Fruit fly (Drosophila melanogaster) whole organism, prepupa: ENCODE results near the gene spn-F.

ENCODE experiments used
- CG11294 ChIP-seq: fragments of 200-800 bp; sonication (Bioruptor generic); IDR thresholded peaks from 2 replicates; pipeline ENCODE4 v1.3.6; 2022; ENCODE audit warnings: missing biosample characterization, missing genetic modification characterization
- CG11762 ChIP-seq: fragments of 200-800 bp; sonication (Bioruptor generic); optimal IDR thresholded peaks from 3 replicates; lab custom pipeline; 2016; ENCODE audit warnings: missing biosample characterization, missing genetic modification characterization; ENCODE audit not compliant: insufficient read depth
- CG8319 ChIP-seq: fragments of 200-800 bp; sonication (Bioruptor generic); optimal IDR thresholded peaks from 3 replicates; lab custom pipeline; 2016; ENCODE audit warnings: missing biosample characterization, missing genetic modification characterization
- CG9139 ChIP-seq: fragments of 200-800 bp; sonication (Bioruptor generic); optimal IDR thresholded peaks from 3 replicates; lab custom pipeline; 2017; ENCODE audit warnings: missing biosample characterization, mild to moderate bottlenecking, missing genetic modification characterization
- Hr39 ChIP-seq: fragments of 200-800 bp; sonication (Bioruptor generic); optimal IDR thresholded peaks from 2 replicates; lab custom pipeline; 2016; ENCODE audit warnings: missing biosample characterization, missing genetic modification characterization
- Lpt ChIP-seq: fragments of 200-800 bp; sonication (Bioruptor generic); optimal IDR thresholded peaks from 3 replicates; lab custom pipeline; 2016; ENCODE audit warnings: missing biosample characterization, missing genetic modification characterization
- Sox102F ChIP-seq: fragments of 200-800 bp; sonication (Bioruptor generic); optimal IDR thresholded peaks from 2 replicates; lab custom pipeline; 2016; ENCODE audit warnings: missing biosample characterization, mild to moderate bottlenecking, missing genetic modification characterization
- spab ChIP-seq: fragments of 200-800 bp; sonication (Bioruptor generic); optimal IDR thresholded peaks from 2 replicates; lab custom pipeline; 2017; ENCODE audit warnings: missing biosample characterization, mild to moderate bottlenecking, missing genetic modification characterization, missing genetic modification reagents
- ss ChIP-seq, 2 experiments: fragments of 200-800 bp; sonication (Bioruptor generic); optimal IDR thresholded peaks; 2 replicates in 1 of 2; 3 replicates in 1 of 2; lab custom pipeline; 2017 to 2018; ENCODE audit warnings: mild to moderate bottlenecking in 2 of 2, missing biosample characterization in 2 of 2, missing genetic modification characterization in 2 of 2, moderate library complexity in 1 of 2

dm6 chr3R:31270783-31271427 is 16.0 kb downstream of the spn-F start:
- TF ChIP-seq Sox102F (GFP tag; lab: Kevin White, UChicago) (peak; percentile 7), Hr39 (GFP tag; lab: Kevin White, UChicago) (no peak), CG8319 (GFP tag; lab: Kevin White, UChicago) (no peak), Lpt (GFP tag; lab: Kevin White, UChicago) (no peak), CG11762 (GFP tag; lab: Kevin White, UChicago) (no peak), CG9139 (GFP tag; lab: Kevin White, UChicago) (no peak), spab (no peak), ss (GFP tag; optimal IDR thresholded peaks at IDR 0.05; lab: Kevin White, UChicago) (no peak), CG11294 (no peak)
